Fruit fly (Drosophila melanogaster) Kc167 (cell line): ENCODE measurements around the gene CG11131.

Source experiments
- Sin3A ChIP-seq: fragments of >200 bp; optimal IDR thresholded peaks from 2 replicates; lab custom pipeline; 2018; ENCODE audit warnings: missing external identifiers
- psq ChIP-seq: fragments of >200 bp; optimal IDR thresholded peaks from 2 replicates; lab custom pipeline; 2017; ENCODE audit warnings: missing external identifiers

DNA sequence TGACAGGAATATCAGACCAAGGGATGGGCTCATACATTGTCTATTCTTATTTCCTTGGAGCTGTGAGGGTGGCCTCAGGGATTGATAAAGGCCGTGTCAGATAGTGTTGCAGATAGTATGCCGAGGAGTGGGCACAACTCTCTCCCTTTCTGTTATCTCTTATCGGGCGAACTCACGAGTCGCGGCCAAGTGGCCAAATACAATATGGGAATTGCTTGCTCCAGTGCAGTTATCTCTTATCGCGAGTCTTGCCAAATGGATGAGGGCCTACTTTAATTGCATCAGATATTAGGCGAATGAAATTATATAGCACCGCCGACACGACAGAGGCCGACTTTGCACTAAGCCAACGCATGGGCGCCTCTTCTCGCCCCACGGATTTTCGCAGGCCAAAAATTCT, 11.6 kb upstream of the CG11131 start:
- TF ChIP-seq Sin3A (lab: Kevin White, UChicago) (no peak), psq (lab: Kevin White, UChicago) (no peak)
